Worm (Caenorhabditis elegans): ENCODE data around the gene F53G2.3.

The F53G2.3 gene

ce11 chrII:2526887-2527286, 46.7 kb downstream of the F53G2.3 start:
- TF ChIP-seq gmeb-1 (tag; optimal IDR thresholded peaks at IDR 0.05) (no peak), aly-2 (tag; optimal IDR thresholded peaks at IDR 0.05) (no peak), nhr-129 (tag; optimal IDR thresholded peaks at IDR 0.05) (no peak), nhr-23 (tag; optimal IDR thresholded peaks at IDR 0.05) (no peak), skn-1 (tag; optimal IDR thresholded peaks at IDR 0.05) (no peak), Y55F3AM.14 (GFP tag; optimal IDR thresholded peaks at IDR 0.05) (no peak), nhr-21 (tag; optimal IDR thresholded peaks at IDR 0.05) (no peak), zag-1 (tag; optimal IDR thresholded peaks at IDR 0.05) (no peak), ama-1 (optimal IDR thresholded peaks at IDR 0.05) (no peak), elt-1 (tag; optimal IDR thresholded peaks at IDR 0.05) (no peak), egl-27 (tag; optimal IDR thresholded peaks at IDR 0.05) (no peak), ZK546.5 (tag; optimal IDR thresholded peaks at IDR 0.05) (no peak), snpc-4 (tag; optimal IDR thresholded peaks at IDR 0.05) (no peak), mab-5 (tag; optimal IDR thresholded peaks at IDR 0.05) (no peak)

DNA sequence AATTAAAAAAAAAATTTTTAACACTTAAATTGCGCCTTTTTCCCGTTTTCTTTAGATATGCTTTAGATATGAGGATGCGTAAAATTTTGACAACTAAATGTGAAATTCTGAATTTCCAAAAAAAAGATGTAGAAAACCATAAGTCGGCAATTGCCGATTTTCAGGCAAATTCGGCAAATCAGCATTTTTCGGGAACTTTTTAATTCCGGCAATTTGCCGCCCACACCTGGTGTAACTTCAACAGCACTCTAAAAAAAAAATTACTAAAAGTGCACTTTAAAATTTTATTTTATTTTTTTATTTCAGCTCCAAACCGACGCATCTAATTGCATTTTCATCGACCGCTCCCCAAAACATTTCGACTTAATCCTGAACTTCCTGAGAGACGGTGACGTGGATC, 50.3 kb downstream of the F53G2.3 start, which contains the start of gene K02F6.6:
Gene K02F6.6, plus strand, starts transcription at position 301 of the 400 bp plus-strand sequence.
- TF ChIP-seq unc-62 (GFP tag; optimal IDR thresholded peaks at IDR 0.05) (no peak), nhr-6 (tag; optimal IDR thresholded peaks at IDR 0.05) (no peak), nhr-11 (tag; optimal IDR thresholded peaks at IDR 0.05) (no peak), nhr-77 (tag; optimal IDR thresholded peaks at IDR 0.05) (no peak), fos-1 (tag; optimal IDR thresholded peaks at IDR 0.05) (no peak), zag-1 (tag; optimal IDR thresholded peaks at IDR 0.05) (no peak)

Measured in whole organism, L2 larva.